Worm (Caenorhabditis elegans) whole organism, L3 larva: ENCODE measurements around the gene F53F1.3.

Experiments
- R02D3.7 ChIP-seq: fragments of 150-350 bp; optimal IDR thresholded peaks from 2 replicates; lab custom pipeline; 2014; ENCODE audit warnings: missing biosample characterization, missing genetic modification characterization
- ama-1 ChIP-seq: fragments of 150-350 bp; optimal IDR thresholded peaks from 2 replicates; lab custom pipeline; 2018
- ceh-82 ChIP-seq: fragments of 150-350 bp; optimal IDR thresholded peaks from 2 replicates; lab custom pipeline; 2014; ENCODE audit warnings: missing biosample characterization, missing genetic modification characterization
- daf-12 ChIP-seq: fragments of 150-350 bp; optimal IDR thresholded peaks from 2 replicates; lab custom pipeline; 2014; ENCODE audit warnings: missing biosample characterization, missing genetic modification reagents, missing genetic modification characterization
- elt-2 ChIP-seq: sonication (generic microtip); optimal IDR thresholded peaks from 2 replicates; lab custom pipeline; 2016; ENCODE audit warnings: missing genetic modification reagents, mild to moderate bottlenecking, missing genetic modification characterization, missing compliant biosample characterization
- lin-39 ChIP-seq: fragments of 150-350 bp; optimal IDR thresholded peaks from 2 replicates; lab custom pipeline; 2018; ENCODE audit warnings: missing biosample characterization, missing genetic modification reagents, missing genetic modification characterization
- mdl-1 ChIP-seq: fragments of 150-350 bp; optimal IDR thresholded peaks from 2 replicates; lab custom pipeline; 2014; ENCODE audit warnings: missing biosample characterization, missing genetic modification characterization
- nfya-1 ChIP-seq: sonication (generic microtip); optimal IDR thresholded peaks from 2 replicates; lab custom pipeline; 2017; ENCODE audit warnings: missing genetic modification characterization, mild to moderate bottlenecking, missing compliant biosample characterization, antibody characterized with exemption, moderate library complexity; ENCODE audit not compliant: insufficient read depth
- nhr-76 ChIP-seq: fragments of 150-350 bp; sonication (generic microtip); optimal IDR thresholded peaks from 5 replicates; lab custom pipeline; 2014; ENCODE audit warnings: missing biosample characterization, missing genetic modification characterization
- pha-4 ChIP-seq: fragments of 150-350 bp; optimal IDR thresholded peaks from 2 replicates; lab custom pipeline; 2014; ENCODE audit warnings: missing biosample characterization, missing genetic modification reagents, missing genetic modification characterization
- sea-2 ChIP-seq: fragments of 150-350 bp; sonication (generic microtip); optimal IDR thresholded peaks from 4 replicates; lab custom pipeline; 2014; ENCODE audit warnings: missing biosample characterization, missing genetic modification reagents, missing genetic modification characterization

DNA sequence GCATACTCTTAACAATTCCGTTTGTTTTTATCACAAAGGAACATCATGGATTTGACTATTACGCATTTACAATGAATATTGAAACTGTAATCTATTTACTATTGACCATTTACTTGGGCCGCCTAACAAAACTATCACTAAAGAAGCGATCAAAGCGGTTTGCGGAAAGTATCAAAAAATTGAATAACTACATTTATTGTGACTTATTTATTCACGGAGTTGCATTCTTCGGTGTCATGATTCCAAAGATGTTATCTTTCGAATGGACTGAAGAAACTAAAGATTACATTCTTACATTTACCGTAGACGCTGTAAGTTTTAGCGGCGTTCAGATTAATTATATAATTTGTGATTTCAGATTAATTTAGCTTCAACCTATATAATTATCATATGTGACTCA is 43.8 kb upstream of the F53F1.3 start:
- TF ChIP-seq mdl-1 (tag; lab: Kevin White, UChicago) (no peak), daf-12 (tag; lab: Kevin White, UChicago) (no peak), pha-4 (no peak), elt-2 (tag; lab: Kevin White, UChicago) (no peak), lin-39 (tag; lab: Kevin White, UChicago) (no peak), sea-2 (GFP tag; lab: Kevin White, UChicago) (no peak), R02D3.7 (tag; lab: Kevin White, UChicago) (no peak), nhr-76 (tag; lab: Kevin White, UChicago) (no peak), ama-1 (lab: Kevin White, UChicago) (no peak), ceh-82 (tag; lab: Kevin White, UChicago) (no peak), nfya-1 (tag; lab: Kevin White, UChicago) (no peak)
